Fruit fly (Drosophila melanogaster) Kc167 (cell line): ENCODE measurements around the gene Hou.

Experiments used
- Myc ChIP-seq: fragments of >200 bp; optimal IDR thresholded peaks from 2 replicates; lab custom pipeline; 2017; ENCODE audit warnings: missing external identifiers
- h ChIP-seq: fragments of >200 bp; optimal IDR thresholded peaks from 3 replicates; lab custom pipeline; 2018; ENCODE audit warnings: missing external identifiers
- insv ChIP-seq: fragments of >200 bp; optimal IDR thresholded peaks from 3 replicates; lab custom pipeline; 2018; ENCODE audit warnings: missing external identifiers
- psq ChIP-seq: fragments of >200 bp; optimal IDR thresholded peaks from 2 replicates; lab custom pipeline; 2017; ENCODE audit warnings: missing external identifiers
- ttk ChIP-seq: sonication (Bioruptor generic); optimal IDR thresholded peaks from 2 replicates; lab custom pipeline; 2017; ENCODE audit warnings: missing external identifiers

DNA sequence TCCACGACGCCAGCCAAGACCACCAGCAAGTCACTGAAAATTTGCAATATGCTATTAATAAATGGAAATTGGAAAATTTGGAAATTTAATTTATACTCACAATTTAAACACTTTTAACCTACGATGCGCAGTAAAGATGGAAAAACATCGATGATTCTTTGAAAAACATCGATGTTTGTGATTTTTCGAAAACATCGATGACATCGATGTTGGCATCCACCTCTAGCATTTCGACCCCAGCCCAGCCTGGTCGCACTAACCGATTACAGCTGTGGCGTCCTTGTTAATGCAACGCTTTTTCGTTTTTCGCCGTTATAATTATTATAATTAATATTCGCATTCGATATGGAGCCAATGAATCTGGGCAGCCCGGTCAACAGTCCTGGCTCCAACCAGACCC lies 2.3 kb downstream of the Hou start, which contains the start of gene Nup35:
- TF ChIP-seq h (no peak), ttk (no peak), insv (lab: Kevin White, UChicago) (no peak), psq (lab: Kevin White, UChicago) (no peak), Myc (lab: Kevin White, UChicago) (no peak)
